Worm (Caenorhabditis elegans) whole organism, mixed stage, embryonic: ENCODE data around the gene sdz-24.

Source experiments
- M03D4.4 ChIP-seq: sonication (generic microtip); optimal IDR thresholded peaks from 2 replicates; lab custom pipeline; 2017; ENCODE audit warnings: mild to moderate bottlenecking, missing genetic modification characterization, missing compliant biosample characterization
- blmp-1 ChIP-seq: fragments of 150-350 bp; optimal IDR thresholded peaks from 2 replicates; lab custom pipeline; 2014; ENCODE audit warnings: missing biosample characterization, missing genetic modification characterization
- ceh-39 ChIP-seq: fragments of 150-350 bp; optimal IDR thresholded peaks from 2 replicates; lab custom pipeline; 2014; ENCODE audit warnings: missing biosample characterization, missing genetic modification characterization
- ces-1 ChIP-seq: fragments of 150-350 bp; optimal IDR thresholded peaks from 2 replicates; lab custom pipeline; 2014; ENCODE audit warnings: missing biosample characterization, missing genetic modification reagents, missing genetic modification characterization
- drap-1 ChIP-seq: fragments of 200-800 bp; sonication (Bioruptor generic); optimal IDR thresholded peaks from 3 replicates; lab custom pipeline; 2018; ENCODE audit warnings: mild to moderate bottlenecking, missing genetic modification characterization, missing compliant biosample characterization
- elt-1 ChIP-seq: sonication (generic microtip); optimal IDR thresholded peaks from 2 replicates; lab custom pipeline; 2017; ENCODE audit warnings: missing genetic modification characterization, mild to moderate bottlenecking, missing compliant biosample characterization, antibody characterized with exemption, moderate library complexity, borderline replicate concordance; ENCODE audit not compliant: insufficient read depth
- ham-2 ChIP-seq: fragments of 200-800 bp; sonication (Bioruptor generic); optimal IDR thresholded peaks from 2 replicates; lab custom pipeline; 2018; ENCODE audit warnings: mild to moderate bottlenecking, missing genetic modification characterization, missing compliant biosample characterization
- hlh-1 ChIP-seq: fragments of 150-350 bp; optimal IDR thresholded peaks from 2 replicates; lab custom pipeline; 2014; ENCODE audit warnings: missing biosample characterization, missing genetic modification reagents, missing genetic modification characterization
- lin-13 ChIP-seq: fragments of 150-350 bp; optimal IDR thresholded peaks from 2 replicates; lab custom pipeline; 2014; ENCODE audit warnings: missing biosample characterization, missing genetic modification characterization
- lin-32 ChIP-seq: fragments of 200-800 bp; sonication (Bioruptor generic); optimal IDR thresholded peaks from 2 replicates; lab custom pipeline; 2018; ENCODE audit warnings: mild to moderate bottlenecking, missing genetic modification characterization, missing compliant biosample characterization
- lsy-2 ChIP-seq: fragments of 150-350 bp; optimal IDR thresholded peaks from 2 replicates; lab custom pipeline; 2014; ENCODE audit warnings: missing biosample characterization, missing genetic modification characterization
- mab-5 ChIP-seq: fragments of 150-350 bp; optimal IDR thresholded peaks from 2 replicates; lab custom pipeline; 2014; ENCODE audit warnings: missing biosample characterization, missing genetic modification characterization
- mls-2 ChIP-seq: sonication (generic microtip); optimal IDR thresholded peaks from 2 replicates; lab custom pipeline; 2016; ENCODE audit warnings: mild to moderate bottlenecking, missing genetic modification characterization, moderate library complexity, missing compliant biosample characterization
- nhr-12 ChIP-seq: fragments of 150-350 bp; optimal IDR thresholded peaks from 2 replicates; lab custom pipeline; 2014; ENCODE audit warnings: missing biosample characterization, missing genetic modification characterization
- nhr-2 ChIP-seq: fragments of 150-350 bp; optimal IDR thresholded peaks from 2 replicates; lab custom pipeline; 2014; ENCODE audit warnings: missing biosample characterization, missing genetic modification characterization
- nhr-76 ChIP-seq: sonication (generic microtip); optimal IDR thresholded peaks from 2 replicates; lab custom pipeline; 2017; ENCODE audit warnings: missing biosample characterization, missing genetic modification characterization
- sem-2 ChIP-seq: fragments of 200-800 bp; sonication (Bioruptor generic); optimal IDR thresholded peaks from 2 replicates; lab custom pipeline; 2018; ENCODE audit warnings: mild to moderate bottlenecking, missing genetic modification characterization, missing compliant biosample characterization
- sptf-1 ChIP-seq: sonication (generic microtip); optimal IDR thresholded peaks from 2 replicates; lab custom pipeline; 2017; ENCODE audit warnings: mild to moderate bottlenecking, missing genetic modification characterization, moderate library complexity, missing compliant biosample characterization
- tbx-8 ChIP-seq: fragments of 200-800 bp; sonication (Bioruptor generic); optimal IDR thresholded peaks from 2 replicates; lab custom pipeline; 2018; ENCODE audit warnings: mild to moderate bottlenecking, missing genetic modification characterization, moderate library complexity, missing compliant biosample characterization
- unc-39 ChIP-seq: fragments of 150-350 bp; optimal IDR thresholded peaks from 2 replicates; lab custom pipeline; 2014; ENCODE audit warnings: missing biosample characterization, missing genetic modification characterization
- unc-62 ChIP-seq: fragments of 150-350 bp; optimal IDR thresholded peaks from 2 replicates; lab custom pipeline; 2014; ENCODE audit warnings: missing biosample characterization, missing genetic modification reagents, missing genetic modification characterization
- zip-8 ChIP-seq: fragments of 150-350 bp; optimal IDR thresholded peaks from 2 replicates; lab custom pipeline; 2014; ENCODE audit warnings: missing biosample characterization, missing genetic modification characterization

Gene sdz-24

DNA sequence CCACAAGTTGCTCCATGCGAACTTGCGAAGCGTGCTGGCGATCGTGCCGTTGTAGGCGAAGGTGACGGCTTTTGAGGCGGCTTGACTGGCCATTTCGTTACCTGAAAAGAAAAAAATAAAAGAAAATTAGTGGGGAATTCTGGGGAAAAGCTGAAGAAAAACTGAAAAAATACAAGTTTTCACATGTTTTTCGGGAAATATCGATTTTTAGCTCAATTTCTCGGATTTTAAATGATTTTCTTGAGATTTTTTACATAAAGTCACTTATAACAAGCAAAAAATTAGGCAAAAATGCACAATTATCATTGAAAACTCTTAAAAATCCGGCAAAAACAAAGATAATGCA lies 42.5 kb downstream of the sdz-24 start, which contains the start of gene T02H6.11:
Gene T02H6.11 (minus strand): TSS at position 101 of the 346 bp plus-strand sequence.
- TF ChIP-seq nhr-12 (tag; lab: Kevin White, UChicago) (no peak), unc-39 (tag; lab: Kevin White, UChicago) (no peak), nhr-2 (tag; lab: Kevin White, UChicago) (no peak), mab-5 (tag; lab: Kevin White, UChicago) (no peak), unc-62 (GFP tag; lab: Kevin White, UChicago) (no peak), lin-13 (no peak), hlh-1 (tag; lab: Kevin White, UChicago) (no peak), ceh-39 (tag; lab: Kevin White, UChicago) (no peak), M03D4.4 (no peak), lin-32 (no peak), ces-1 (GFP tag; lab: Kevin White, UChicago) (no peak), nhr-76 (no peak), ham-2 (GFP tag; lab: Kevin White, UChicago) (no peak), blmp-1 (tag; lab: Kevin White, UChicago) (no peak), zip-8 (no peak)

DNA sequence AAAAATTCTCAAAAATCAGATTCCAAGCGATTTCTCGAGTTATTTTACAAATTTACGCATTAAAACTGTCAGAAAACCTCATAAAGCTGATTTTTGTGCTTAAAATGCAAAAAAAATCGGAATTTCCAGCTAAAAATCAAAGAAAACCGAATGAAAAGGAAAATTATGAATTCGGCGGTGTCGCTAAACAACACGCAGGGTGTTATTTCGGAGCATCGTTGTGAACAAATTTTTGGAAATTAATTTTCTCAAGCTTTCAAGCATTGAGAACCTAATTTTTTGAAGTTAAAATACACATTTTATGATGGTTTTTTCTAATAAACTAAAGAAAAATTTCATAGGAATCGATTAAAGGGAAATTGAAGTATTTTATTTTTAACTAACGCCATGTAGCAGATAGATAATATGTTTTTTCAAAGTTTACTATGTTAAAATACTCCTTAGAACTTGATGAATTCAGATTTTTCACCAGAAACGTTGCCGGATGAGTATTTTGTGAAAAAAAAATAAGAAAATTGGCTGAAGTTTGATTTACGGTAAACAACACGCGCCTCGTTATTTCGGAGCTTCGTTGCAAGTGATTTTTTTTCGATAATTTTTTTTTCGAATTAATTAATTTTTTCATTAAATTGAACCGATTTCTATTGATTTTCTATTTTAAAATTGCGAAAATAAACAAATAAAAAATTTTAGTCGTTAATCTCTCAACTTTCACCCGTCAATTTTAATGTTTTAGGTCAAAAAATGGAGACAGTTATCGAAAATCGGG lies 43.1 kb downstream of the sdz-24 start, which contains the start of gene thoc-1:
Gene thoc-1 (plus strand): TSS at position 737 of the 769 bp plus-strand sequence.
- no peak for TF ChIP-seq nhr-76

DNA sequence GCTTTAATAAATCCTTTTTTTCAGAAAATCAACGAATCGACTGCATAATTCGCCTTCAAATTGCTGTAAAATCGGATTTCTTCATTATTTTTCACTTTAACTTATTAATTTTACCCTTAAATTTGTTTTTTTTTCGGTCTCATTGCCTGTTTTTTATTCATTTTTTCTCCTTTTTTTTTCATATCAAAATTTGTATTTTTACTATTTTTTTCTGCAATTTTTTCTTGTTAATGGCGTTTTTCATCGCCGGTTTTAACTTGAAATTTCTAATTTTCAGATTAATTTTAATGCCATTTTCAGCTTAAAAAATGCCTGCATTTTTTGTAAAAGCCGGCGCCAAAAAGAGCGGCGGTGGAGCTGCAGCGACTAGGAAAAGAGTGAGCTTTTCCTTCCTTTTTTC lies 50.6 kb downstream of the sdz-24 start, which contains the start of gene T02H6.1:
Gene T02H6.1 (plus strand): TSS at position 301 of the 400 bp plus-strand sequence.
- TF ChIP-seq mls-2 (no peak), nhr-2 (tag; lab: Kevin White, UChicago) (no peak), sptf-1 (tag; lab: Kevin White, UChicago) (no peak), lsy-2 (tag; lab: Kevin White, UChicago) (no peak), hlh-1 (tag; lab: Kevin White, UChicago) (no peak), elt-1 (tag; lab: Kevin White, UChicago) (no peak), drap-1 (GFP tag; lab: Kevin White, UChicago) (no peak), sem-2 (GFP tag; lab: Kevin White, UChicago) (no peak), tbx-8 (GFP tag; lab: Kevin White, UChicago) (no peak), lin-32 (no peak), mab-5 (tag; lab: Kevin White, UChicago) (no peak), unc-62 (GFP tag; lab: Kevin White, UChicago) (no peak), ces-1 (GFP tag; lab: Kevin White, UChicago) (no peak)
